Fruit fly (Drosophila melanogaster) whole organism, embryonic: ENCODE results near the gene dao.
A peak's percentile ranks its signal among the peaks of the same experiment; 100 is the strongest.

ENCODE experiments used
- Bgb ChIP-seq: fragments of 200-800 bp; sonication (Bioruptor generic); IDR thresholded peaks from 2 replicates; pipeline ENCODE4 v1.3.6; 2022; ENCODE audit warnings: missing biosample characterization, missing genetic modification characterization; ENCODE audit not compliant: partially characterized antibody
- Bteb2 ChIP-seq: fragments of 200-800 bp; sonication (Bioruptor generic); optimal IDR thresholded peaks from 2 replicates; lab custom pipeline; 2016; ENCODE audit warnings: missing biosample characterization, missing genetic modification characterization
- CG10321 ChIP-seq: fragments of 200-800 bp; sonication (Bioruptor generic); IDR thresholded peaks from 2 replicates; pipeline ENCODE4 v1.3.6; 2022; ENCODE audit warnings: missing biosample characterization, missing genetic modification characterization
- CG10959 ChIP-seq: fragments of 200-800 bp; sonication (Bioruptor generic); IDR thresholded peaks from 2 replicates; pipeline ENCODE4 v1.3.6; 2022; ENCODE audit warnings: missing biosample characterization, missing genetic modification characterization
- CG11398 ChIP-seq: fragments of 200-800 bp; sonication (Bioruptor generic); optimal IDR thresholded peaks from 2 replicates; lab custom pipeline; 2016; ENCODE audit warnings: missing biosample characterization, missing genetic modification characterization
- CG11560 ChIP-seq: fragments of 200-800 bp; sonication (Bioruptor generic); IDR thresholded peaks from 3 replicates; pipeline ENCODE4 v1.3.6; 2022; ENCODE audit warnings: missing biosample characterization, missing genetic modification characterization
- CG11695 ChIP-seq: fragments of 200-800 bp; sonication (Bioruptor generic); IDR thresholded peaks from 3 replicates; pipeline ENCODE4 v1.3.6; 2022; ENCODE audit warnings: missing biosample characterization, missing genetic modification characterization
- CG12769 ChIP-seq: fragments of 200-800 bp; sonication (Bioruptor generic); optimal IDR thresholded peaks from 2 replicates; lab custom pipeline; 2019; ENCODE audit warnings: missing biosample characterization, mild to moderate bottlenecking, missing genetic modification characterization, moderate library complexity
- CG15073 ChIP-seq: fragments of 200-800 bp; sonication (Bioruptor generic); optimal IDR thresholded peaks from 2 replicates; lab custom pipeline; 2016; ENCODE audit warnings: missing biosample characterization, missing genetic modification characterization
- CG1647 ChIP-seq: fragments of 200-800 bp; sonication (Bioruptor generic); optimal IDR thresholded peaks from 3 replicates; lab custom pipeline; 2016; ENCODE audit warnings: missing biosample characterization, missing genetic modification characterization
- CG17829 ChIP-seq: fragments of 200-800 bp; optimal IDR thresholded peaks from 2 replicates; lab custom pipeline; 2019; ENCODE audit warnings: missing biosample characterization, mild to moderate bottlenecking, missing genetic modification characterization, moderate library complexity
- CG17912 ChIP-seq: fragments of 200-800 bp; sonication (Bioruptor generic); optimal IDR thresholded peaks from 2 replicates; lab custom pipeline; 2018; ENCODE audit warnings: missing biosample characterization, mild to moderate bottlenecking, missing genetic modification characterization
- CG30403 ChIP-seq: fragments of 200-800 bp; sonication (Bioruptor generic); optimal IDR thresholded peaks from 3 replicates; lab custom pipeline; 2016; ENCODE audit warnings: missing biosample characterization, missing genetic modification characterization
- CG34376 ChIP-seq: fragments of 200-800 bp; sonication (Bioruptor generic); optimal IDR thresholded peaks from 2 replicates; lab custom pipeline; 2018; ENCODE audit warnings: missing biosample characterization, mild to moderate bottlenecking, missing genetic modification characterization
- CG5180 ChIP-seq: fragments of 200-800 bp; sonication (Bioruptor generic); optimal IDR thresholded peaks from 3 replicates; lab custom pipeline; 2017; ENCODE audit warnings: missing biosample characterization, missing genetic modification characterization, mild to moderate bottlenecking, moderate library complexity, missing genetic modification reagents
- CG5245 ChIP-seq: fragments of 200-800 bp; sonication (Bioruptor generic); optimal IDR thresholded peaks from 3 replicates; lab custom pipeline; 2016; ENCODE audit warnings: missing biosample characterization, missing genetic modification characterization
- CG6683 ChIP-seq: fragments of 200-800 bp; sonication (Bioruptor generic); optimal IDR thresholded peaks from 2 replicates; lab custom pipeline; 2017; ENCODE audit warnings: missing biosample characterization, mild to moderate bottlenecking, missing genetic modification characterization, missing genetic modification reagents
- CG7786 ChIP-seq: fragments of 200-800 bp; sonication (Bioruptor generic); optimal IDR thresholded peaks from 2 replicates; lab custom pipeline; 2016; ENCODE audit warnings: missing biosample characterization, missing genetic modification characterization
- CG9727 ChIP-seq: fragments of 200-800 bp; sonication (Bioruptor generic); optimal IDR thresholded peaks from 3 replicates; lab custom pipeline; 2017; ENCODE audit warnings: missing biosample characterization, mild to moderate bottlenecking, missing genetic modification characterization
- CG9797 ChIP-seq: fragments of 200-800 bp; sonication (Bioruptor generic); optimal IDR thresholded peaks from 3 replicates; lab custom pipeline; 2018; ENCODE audit warnings: missing biosample characterization, mild to moderate bottlenecking, missing genetic modification characterization
- Camta ChIP-seq: fragments of 200-800 bp; sonication (Bioruptor generic); optimal IDR thresholded peaks from 2 replicates; lab custom pipeline; 2016; ENCODE audit warnings: missing biosample characterization, missing genetic modification characterization
- CoRest ChIP-seq: fragments of 200-800 bp; sonication (Bioruptor generic); optimal IDR thresholded peaks from 3 replicates; lab custom pipeline; 2018; ENCODE audit warnings: missing biosample characterization, mild to moderate bottlenecking, missing genetic modification characterization, moderate library complexity
- Dad ChIP-seq: fragments of 200-800 bp; sonication (Bioruptor generic); optimal IDR thresholded peaks from 3 replicates; lab custom pipeline; 2016; ENCODE audit warnings: missing biosample characterization, missing genetic modification characterization
- Dfd ChIP-seq, 2 experiments: fragments of >200 bp; optimal IDR thresholded peaks; 2 replicates each; lab custom pipeline; 2017; ENCODE audit warnings: missing biosample characterization in 2 of 2, missing genetic modification characterization in 2 of 2
- Dll ChIP-seq: fragments of 200-800 bp; sonication (Bioruptor generic); IDR thresholded peaks from 4 replicates; pipeline ENCODE4 v1.3.6; 2022; ENCODE audit warnings: missing biosample characterization, missing genetic modification characterization; ENCODE audit not compliant: partially characterized antibody
- ERR ChIP-seq: fragments of 200-800 bp; sonication (Bioruptor generic); optimal IDR thresholded peaks from 2 replicates; lab custom pipeline; 2016; ENCODE audit warnings: missing biosample characterization, missing genetic modification characterization
- Hey ChIP-seq: fragments of 200-800 bp; sonication (Bioruptor generic); optimal IDR thresholded peaks from 3 replicates; lab custom pipeline; 2018; ENCODE audit warnings: missing biosample characterization, mild to moderate bottlenecking, missing genetic modification characterization
- Hmr ChIP-seq: fragments of 200-800 bp; sonication (Bioruptor generic); optimal IDR thresholded peaks from 3 replicates; lab custom pipeline; 2017; ENCODE audit warnings: mild to moderate bottlenecking, missing biosample characterization, missing genetic modification reagents, missing genetic modification characterization
- Nf-YC ChIP-seq: fragments of 200-800 bp; optimal IDR thresholded peaks from 3 replicates; lab custom pipeline; 2019; ENCODE audit warnings: missing biosample characterization, mild to moderate bottlenecking, missing genetic modification characterization, moderate library complexity
- Rfx ChIP-seq: fragments of 200-800 bp; sonication (Bioruptor generic); IDR thresholded peaks from 2 replicates; pipeline ENCODE4 v1.3.6; 2022; ENCODE audit warnings: missing biosample characterization, missing genetic modification characterization
- YL-1 ChIP-seq: fragments of 200-800 bp; sonication (Bioruptor generic); optimal IDR thresholded peaks from 3 replicates; lab custom pipeline; 2017; ENCODE audit warnings: missing biosample characterization, mild to moderate bottlenecking, missing genetic modification characterization
- chinmo ChIP-seq: fragments of 200-800 bp; sonication (Bioruptor generic); IDR thresholded peaks from 4 replicates; pipeline ENCODE4 v1.3.6; 2022; ENCODE audit warnings: missing biosample characterization, missing genetic modification characterization; ENCODE audit not compliant: partially characterized antibody
- croc ChIP-seq: fragments of 200-800 bp; sonication (Bioruptor generic); conservative IDR thresholded peaks from 3 replicates; pipeline ENCODE4 v1.3.6; 2022; ENCODE audit warnings: missing biosample characterization, missing genetic modification characterization
- dmrt99B ChIP-seq: fragments of 200-800 bp; sonication (Bioruptor generic); optimal IDR thresholded peaks from 2 replicates; lab custom pipeline; 2018; ENCODE audit warnings: missing biosample characterization, mild to moderate bottlenecking, missing genetic modification characterization, moderate library complexity
- eve ChIP-seq, 2 experiments: fragments of >200 bp; optimal IDR thresholded peaks; 2 replicates each; lab custom pipeline; 2017; ENCODE audit warnings: missing biosample characterization in 2 of 2, missing genetic modification characterization in 2 of 2
- gce ChIP-seq: fragments of 200-800 bp; sonication (Bioruptor generic); IDR thresholded peaks from 3 replicates; pipeline ENCODE4 v1.3.6; 2022; ENCODE audit warnings: missing biosample characterization, missing genetic modification characterization
- gem ChIP-seq: fragments of 200-800 bp; sonication (Bioruptor generic); optimal IDR thresholded peaks from 2 replicates; lab custom pipeline; 2019; ENCODE audit warnings: missing biosample characterization, mild to moderate bottlenecking, missing genetic modification characterization, moderate library complexity
- lbe ChIP-seq: fragments of 200-800 bp; sonication (Bioruptor generic); optimal IDR thresholded peaks from 2 replicates; lab custom pipeline; 2016; ENCODE audit warnings: missing biosample characterization, mild to moderate bottlenecking, missing genetic modification characterization
- maf-S ChIP-seq: fragments of 200-800 bp; sonication (Bioruptor generic); optimal IDR thresholded peaks from 2 replicates; lab custom pipeline; 2016; ENCODE audit warnings: missing biosample characterization, missing genetic modification characterization
- pho ChIP-seq: fragments of 200-800 bp; sonication (Bioruptor generic); optimal IDR thresholded peaks from 2 replicates; lab custom pipeline; 2016; ENCODE audit warnings: missing biosample characterization, missing genetic modification characterization
- prd ChIP-seq, 3 experiments: fragments of >200 bp in 2 of 3; fragments of 200-800 bp in 1 of 3; sonication (Bioruptor generic) in 1 of 3; optimal IDR thresholded peaks in 2 of 3; IDR thresholded peaks in 1 of 3; 2 replicates in 2 of 3; 3 replicates in 1 of 3; pipeline versions ENCODE4 v1.3.6 to Lab custom; 2017 to 2022; ENCODE audit warnings: missing biosample characterization in 1 of 3, missing genetic modification characterization in 1 of 3
- slou ChIP-seq: fragments of 200-800 bp; sonication (Bioruptor generic); optimal IDR thresholded peaks from 3 replicates; lab custom pipeline; 2016; ENCODE audit warnings: missing biosample characterization, missing genetic modification characterization
- so ChIP-seq: fragments of 200-800 bp; sonication (Bioruptor generic); IDR thresholded peaks from 3 replicates; pipeline ENCODE4 v1.3.6; 2022; ENCODE audit warnings: missing biosample characterization, missing genetic modification characterization
- ssp ChIP-seq: fragments of 200-800 bp; sonication (Bioruptor generic); IDR thresholded peaks from 2 replicates; pipeline ENCODE4 v1.3.6; 2022; ENCODE audit warnings: missing biosample characterization, missing genetic modification characterization
- tap ChIP-seq: fragments of 200-800 bp; optimal IDR thresholded peaks from 3 replicates; lab custom pipeline; 2019; ENCODE audit warnings: missing biosample characterization, mild to moderate bottlenecking, missing genetic modification characterization, moderate library complexity
- trem ChIP-seq: fragments of 200-800 bp; optimal IDR thresholded peaks from 3 replicates; lab custom pipeline; 2019; ENCODE audit warnings: missing biosample characterization, mild to moderate bottlenecking, missing genetic modification characterization, moderate library complexity
- tup ChIP-seq: fragments of 200-800 bp; sonication (Bioruptor generic); optimal IDR thresholded peaks from 2 replicates; lab custom pipeline; 2016; ENCODE audit warnings: missing biosample characterization, mild to moderate bottlenecking, missing genetic modification characterization, moderate library complexity
- vvl ChIP-seq: fragments of 200-800 bp; sonication (Bioruptor generic); IDR thresholded peaks from 2 replicates; pipeline ENCODE4 v1.3.6; 2022; ENCODE audit warnings: missing biosample characterization, missing genetic modification characterization

Gene dao

dm6 chr2L:15248163-15249005 lies at the start of gene dao (continued):
- TF ChIP-seq prd (optimal IDR thresholded peaks at IDR 0.05; lab: Kevin White, UChicago): no peak
- TF ChIP-seq prd (GFP tag; IDR thresholded peaks at IDR 0.05; lab: Robert Waterston, UW): peak; percentile 70; the same call in 2 of the 3 replicates
- peak; percentile 35 for TF ChIP-seq Nf-YC
- TF ChIP-seq CG11695 (GFP tag; lab: Robert Waterston, UW): no peak
- TF ChIP-seq CG17829 (tag; lab: Kevin White, UChicago): peak; percentile 13
- no peak for TF ChIP-seq CG9797 (GFP tag; lab: Kevin White, UChicago)
- no peak for TF ChIP-seq CG10321
- peak; percentile 12 for TF ChIP-seq CG5245
- no peak for TF ChIP-seq CG1647 (GFP tag; lab: Kevin White, UChicago)
- TF ChIP-seq dmrt99B: peak; percentile 33
- TF ChIP-seq maf-S (GFP tag; lab: Kevin White, UChicago): no peak
- peak; percentile 25; the same call in 1 of the 2 replicates for TF ChIP-seq vvl
- TF ChIP-seq CG9727 (GFP tag; lab: Kevin White, UChicago): peak; percentile 63
- no peak for TF ChIP-seq CG11560
- peak; percentile 86 for TF ChIP-seq Dll (GFP tag; lab: Robert Waterston, UW)
- no peak for TF ChIP-seq tup (GFP tag; lab: Kevin White, UChicago)
- TF ChIP-seq ssp (GFP tag; lab: Robert Waterston, UW): peak; percentile 35; the same call in 1 of the 2 replicates
- no peak for TF ChIP-seq gce (GFP tag; lab: Robert Waterston, UW)
- TF ChIP-seq croc (GFP tag; lab: Robert Waterston, UW): no peak
- no peak for TF ChIP-seq lbe
- no peak for TF ChIP-seq eve (GFP tag; optimal IDR thresholded peaks at IDR 0.05; lab: Kevin White, UChicago)
- peak; percentile 51 for TF ChIP-seq slou (GFP tag; lab: Kevin White, UChicago)
- TF ChIP-seq Camta: peak; percentile 18
- TF ChIP-seq CG12769 (tag; lab: Kevin White, UChicago): peak; percentile 60
- TF ChIP-seq CG7786 (GFP tag; lab: Kevin White, UChicago): no peak
- no peak for TF ChIP-seq so (GFP tag; lab: Robert Waterston, UW)
- TF ChIP-seq trem (tag; lab: Kevin White, UChicago): peak; percentile 2
- TF ChIP-seq CG10959 (GFP tag; lab: Robert Waterston, UW): 0 out of 2 replicates have a peak, but pooled peaks have one; percentile 5
- TF ChIP-seq Hey (tag; lab: Kevin White, UChicago): no peak
- no peak for TF ChIP-seq CG5180 (GFP tag; lab: Kevin White, UChicago)
- no peak for TF ChIP-seq YL-1
- peak; percentile 53 for TF ChIP-seq Hmr (GFP tag; lab: Kevin White, UChicago)
- no peak for TF ChIP-seq CG11398 (GFP tag; lab: Kevin White, UChicago)
- TF ChIP-seq gem (tag; lab: Kevin White, UChicago): peak; percentile 75
- TF ChIP-seq CG34376 (GFP tag; lab: Kevin White, UChicago): no peak
- TF ChIP-seq CG17912: no peak
- TF ChIP-seq chinmo (GFP tag; lab: Robert Waterston, UW): no peak
- peak; percentile 77 for TF ChIP-seq CG30403 (GFP tag; lab: Kevin White, UChicago)
- TF ChIP-seq Dfd (GFP tag; optimal IDR thresholded peaks at IDR 0.05; lab: Kevin White, UChicago): no peak
- TF ChIP-seq Bteb2 (GFP tag; lab: Kevin White, UChicago): no peak
- TF ChIP-seq tap (tag; lab: Kevin White, UChicago): no peak
- peak; percentile 81 for TF ChIP-seq Bgb (GFP tag; lab: Robert Waterston, UW)
- TF ChIP-seq pho (GFP tag; lab: Kevin White, UChicago): peak; percentile 28
- TF ChIP-seq CG15073 (GFP tag; lab: Kevin White, UChicago): no peak
- no peak for TF ChIP-seq Dad (GFP tag; lab: Kevin White, UChicago)
- peak; percentile 78 for TF ChIP-seq Rfx
- no peak for TF ChIP-seq ERR (GFP tag; lab: Kevin White, UChicago)
- TF ChIP-seq CoRest (tag; lab: Kevin White, UChicago): peak; percentile 76
- no peak for TF ChIP-seq CG6683 (GFP tag; lab: Kevin White, UChicago)
